Worm (Caenorhabditis elegans) whole organism, late embryonic: Measurements from ENCODE around the gene Y41E3.22.
"Not testable (repeated sequence)": the region's sequence is repeated elsewhere in the genome, so short reads cannot be mapped to it uniquely, and the experiment has no call there.

ENCODE experiments used
- K02D7.2 ChIP-seq: sonication (generic microtip); optimal IDR thresholded peaks from 2 replicates; lab custom pipeline; 2017; ENCODE audit warnings: mild to moderate bottlenecking, missing genetic modification characterization, missing compliant biosample characterization
- K09A11.1 ChIP-seq: sonication (generic microtip); optimal IDR thresholded peaks from 2 replicates; lab custom pipeline; 2017; ENCODE audit warnings: antibody characterized with exemption, mild to moderate bottlenecking, missing genetic modification characterization, missing compliant biosample characterization; ENCODE audit not compliant: insufficient read depth
- ceh-2 ChIP-seq: sonication (generic microtip); optimal IDR thresholded peaks from 2 replicates; lab custom pipeline; 2016; ENCODE audit warnings: missing genotype, missing genetic modification characterization, missing compliant biosample characterization
- ceh-22 ChIP-seq: sonication (generic microtip); optimal IDR thresholded peaks from 2 replicates; lab custom pipeline; 2017; ENCODE audit warnings: missing biosample characterization, missing genetic modification characterization
- ceh-24 ChIP-seq: sonication (generic microtip); optimal IDR thresholded peaks from 2 replicates; lab custom pipeline; 2016; ENCODE audit warnings: mild to moderate bottlenecking, missing genetic modification characterization, missing compliant biosample characterization
- ceh-30 ChIP-seq: fragments of 150-350 bp; optimal IDR thresholded peaks from 2 replicates; lab custom pipeline; 2014; ENCODE audit warnings: missing biosample characterization, missing genetic modification characterization
- ceh-34 ChIP-seq: sonication (generic microtip); optimal IDR thresholded peaks from 2 replicates; lab custom pipeline; 2016; ENCODE audit warnings: mild to moderate bottlenecking, missing genetic modification characterization, missing compliant biosample characterization
- ceh-45 ChIP-seq: fragments of 200-800 bp; sonication (Bioruptor generic); IDR thresholded peaks from 2 replicates; pipeline ENCODE4 v1.3.6; 2022; ENCODE audit warnings: missing genetic modification reagents, missing genetic modification characterization, missing compliant biosample characterization
- ceh-48 ChIP-seq: sonication (generic microtip); optimal IDR thresholded peaks from 2 replicates; lab custom pipeline; 2016; ENCODE audit warnings: missing genetic modification characterization, inconsistent platforms, missing compliant biosample characterization
- dve-1 ChIP-seq: sonication (generic microtip); optimal IDR thresholded peaks from 2 replicates; lab custom pipeline; 2017; ENCODE audit warnings: antibody characterized with exemption, mild to moderate bottlenecking, missing genetic modification characterization, missing compliant biosample characterization
- elt-2 ChIP-seq: sonication (generic microtip); optimal IDR thresholded peaks from 2 replicates; lab custom pipeline; 2016; ENCODE audit warnings: missing genetic modification reagents, missing genetic modification characterization, missing compliant biosample characterization
- fkh-10 ChIP-seq: fragments of 150-350 bp; optimal IDR thresholded peaks from 2 replicates; lab custom pipeline; 2014; ENCODE audit warnings: missing biosample characterization, missing genetic modification reagents, missing genetic modification characterization
- fkh-6 ChIP-seq: sonication (generic microtip); optimal IDR thresholded peaks from 2 replicates; lab custom pipeline; 2016; ENCODE audit warnings: missing genetic modification characterization, missing compliant biosample characterization
- hlh-13 ChIP-seq: fragments of 200-800 bp; sonication (Bioruptor generic); optimal IDR thresholded peaks from 2 replicates; lab custom pipeline; 2018; ENCODE audit warnings: mild to moderate bottlenecking, missing genetic modification characterization, missing compliant biosample characterization
- hlh-15 ChIP-seq: sonication (generic microtip); optimal IDR thresholded peaks from 2 replicates; lab custom pipeline; 2016; ENCODE audit warnings: missing genetic modification characterization, missing compliant biosample characterization
- hlh-30 ChIP-seq: sonication (generic microtip); optimal IDR thresholded peaks from 2 replicates; lab custom pipeline; 2017; ENCODE audit warnings: antibody characterized with exemption, missing genetic modification characterization, missing compliant biosample characterization; ENCODE audit not compliant: insufficient read depth
- hlh-6 ChIP-seq: sonication (generic microtip); optimal IDR thresholded peaks from 2 replicates; lab custom pipeline; 2016; ENCODE audit warnings: missing genotype, missing genetic modification characterization, missing compliant biosample characterization
- hlh-8 ChIP-seq: sonication (generic microtip); optimal IDR thresholded peaks from 2 replicates; lab custom pipeline; 2016; ENCODE audit warnings: missing genotype, missing genetic modification characterization, missing compliant biosample characterization
- madf-2 ChIP-seq: sonication (generic microtip); optimal IDR thresholded peaks from 2 replicates; lab custom pipeline; 2017; ENCODE audit warnings: missing genetic modification characterization, missing compliant biosample characterization
- mec-3 ChIP-seq: sonication (generic microtip); optimal IDR thresholded peaks from 2 replicates; lab custom pipeline; 2016; ENCODE audit warnings: borderline replicate concordance, missing genetic modification characterization, missing compliant biosample characterization
- nhr-11 ChIP-seq: fragments of 150-350 bp; optimal IDR thresholded peaks from 2 replicates; lab custom pipeline; 2014; ENCODE audit warnings: missing biosample characterization, missing genetic modification characterization
- pag-3 ChIP-seq: sonication (generic microtip); optimal IDR thresholded peaks from 2 replicates; lab custom pipeline; 2016; ENCODE audit warnings: missing compliant biosample characterization, missing genetic modification characterization, borderline replicate concordance
- pat-9 ChIP-seq: fragments of 200-800 bp; sonication (Bioruptor generic); optimal IDR thresholded peaks from 2 replicates; lab custom pipeline; 2018; ENCODE audit warnings: mild to moderate bottlenecking, missing genetic modification characterization, moderate library complexity, missing compliant biosample characterization
- pax-1 ChIP-seq: fragments of 150-350 bp; optimal IDR thresholded peaks from 2 replicates; lab custom pipeline; 2014; ENCODE audit warnings: missing biosample characterization, missing genetic modification characterization
- pqm-1 ChIP-seq: sonication (generic microtip); optimal IDR thresholded peaks from 2 replicates; lab custom pipeline; 2016; ENCODE audit warnings: missing genetic modification characterization, missing compliant biosample characterization
- rnt-1 ChIP-seq: sonication (generic microtip); optimal IDR thresholded peaks from 2 replicates; lab custom pipeline; 2016; ENCODE audit warnings: missing genetic modification characterization, missing compliant biosample characterization
- sdc-2 ChIP-seq: sonication (generic microtip); optimal IDR thresholded peaks from 2 replicates; lab custom pipeline; 2016; ENCODE audit warnings: missing genotype, missing genetic modification characterization, missing compliant biosample characterization
- syd-9 ChIP-seq: sonication (generic microtip); optimal IDR thresholded peaks from 2 replicates; lab custom pipeline; 2016; ENCODE audit warnings: mild to moderate bottlenecking, missing genetic modification characterization, moderate library complexity, missing compliant biosample characterization
- ttx-3 ChIP-seq: sonication (generic microtip); optimal IDR thresholded peaks from 2 replicates; lab custom pipeline; 2016; ENCODE audit warnings: missing genetic modification reagents, missing genetic modification characterization, missing compliant biosample characterization
- unc-3 ChIP-seq, 2 experiments: fragments of 200-800 bp in 1 of 2; sonication (Bioruptor generic) in 1 of 2; sonication (generic microtip) in 1 of 2; conservative IDR thresholded peaks in 1 of 2; optimal IDR thresholded peaks in 1 of 2; 2 replicates each; pipeline versions ENCODE4 v1.3.6 to Lab custom; 2016 to 2022; ENCODE audit warnings: missing compliant biosample characterization in 2 of 2, missing genetic modification characterization in 2 of 2, missing genetic modification reagents in 1 of 2
- unc-55 ChIP-seq: sonication (generic microtip); optimal IDR thresholded peaks from 2 replicates; lab custom pipeline; 2017; ENCODE audit warnings: missing biosample characterization, missing genetic modification reagents, missing genetic modification characterization
- unc-86 ChIP-seq: sonication (generic microtip); optimal IDR thresholded peaks from 2 replicates; lab custom pipeline; 2016; ENCODE audit warnings: missing genetic modification characterization, missing compliant biosample characterization
- zip-5 ChIP-seq: sonication (generic microtip); optimal IDR thresholded peaks from 2 replicates; lab custom pipeline; 2016; ENCODE audit warnings: missing genetic modification characterization, missing compliant biosample characterization
- ztf-16 ChIP-seq: sonication (generic microtip); optimal IDR thresholded peaks from 2 replicates; lab custom pipeline; 2017; ENCODE audit warnings: missing genetic modification characterization, missing compliant biosample characterization

The Y41E3.22 gene

DNA sequence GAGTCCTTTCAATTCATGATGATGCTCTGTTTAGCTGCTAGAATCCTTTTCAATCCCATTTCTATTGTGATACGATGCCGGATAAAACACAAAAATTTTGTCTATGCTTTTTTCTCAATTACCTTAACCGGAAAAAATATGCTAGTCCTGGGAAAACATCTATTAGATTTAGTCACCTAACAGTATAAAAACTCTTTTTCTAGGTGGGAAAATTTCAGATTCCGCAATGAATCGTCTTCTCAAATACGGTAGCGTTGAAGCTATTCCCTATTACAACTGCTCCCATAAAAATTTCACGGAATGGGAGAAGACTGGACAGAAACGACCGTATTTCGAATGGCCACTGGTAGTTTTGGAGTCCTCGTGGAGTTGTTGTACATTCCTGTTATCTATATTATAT, 21.1 kb upstream of the Y41E3.22 start, which contains the start of gene Y57G11C.28:
Gene Y57G11C.28 (plus strand): TSS at position 301 of the 400 bp plus-strand sequence.
- TF ChIP-seq hlh-8 (tag; lab: Kevin White, UChicago), result no peak

DNA sequence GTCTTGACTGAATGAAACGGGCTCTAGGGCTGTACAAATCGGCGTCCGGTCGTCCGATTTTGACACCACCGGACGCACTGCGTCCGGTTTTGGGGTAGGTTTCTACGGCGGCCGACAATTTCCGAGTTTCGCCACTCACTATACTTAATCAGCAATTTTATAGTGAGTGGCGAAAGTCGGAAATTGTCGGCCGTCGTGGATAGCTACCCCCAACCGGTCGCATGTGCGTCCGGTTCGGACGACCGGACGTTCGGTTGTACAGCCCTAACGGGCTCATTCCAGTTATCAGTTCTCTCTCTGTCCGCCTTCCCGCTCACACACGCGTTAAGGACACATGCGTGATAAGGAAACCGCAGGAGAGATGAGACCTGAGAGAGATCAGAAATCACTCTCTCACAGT, 17.9 kb upstream of the Y41E3.22 start, which contains the start of gene Y57G11C.1131:
Gene Y57G11C.1131 (plus strand): TSS at position 333 of the 400 bp plus-strand sequence.
- TF ChIP-seq elt-2 (tag; lab: Kevin White, UChicago) (peak; percentile 28), pat-9 (tag; lab: Kevin White, UChicago) (no peak)

DNA sequence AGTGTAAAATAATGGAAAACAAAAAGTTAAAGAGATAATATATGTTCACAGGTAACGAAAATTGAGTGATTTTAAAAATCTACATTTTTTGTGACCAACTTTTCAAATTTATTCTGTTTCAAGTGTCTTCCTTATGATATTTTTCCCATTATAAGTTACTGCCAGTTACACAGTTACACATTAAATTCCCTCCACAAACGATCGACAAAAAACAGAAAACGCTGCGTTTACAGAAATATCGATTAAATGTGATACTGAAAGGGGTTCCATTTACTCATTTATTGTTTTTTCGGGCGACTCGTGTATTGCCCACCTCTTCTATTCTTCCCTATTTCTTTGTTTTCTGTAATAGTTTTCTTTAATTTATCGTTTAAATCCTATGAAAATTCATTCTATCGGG, 13.5 kb upstream of the Y41E3.22 start, which contains the start of gene Y57G11C.1144:
Gene Y57G11C.1144 (plus strand): TSS at position 301 of the 400 bp plus-strand sequence.
- no peak for TF ChIP-seq nhr-11
- TF ChIP-seq unc-86 (tag; lab: Kevin White, UChicago), result no peak
- TF ChIP-seq sdc-2, result no peak
- TF ChIP-seq rnt-1 (tag; lab: Kevin White, UChicago), result no peak
- TF ChIP-seq zip-5 (tag; lab: Kevin White, UChicago), result no peak
- TF ChIP-seq unc-3 (GFP tag; conservative IDR thresholded peaks at IDR 0.05; lab: Robert Waterston, UW), result no peak
- no peak for TF ChIP-seq unc-3 (tag; optimal IDR thresholded peaks at IDR 0.05; lab: Kevin White, UChicago)
- TF ChIP-seq hlh-13, result no peak
- TF ChIP-seq unc-55 (GFP tag; lab: Kevin White, UChicago), result no peak
- TF ChIP-seq ceh-22 (tag; lab: Kevin White, UChicago), result no peak
- TF ChIP-seq K02D7.2 (tag; lab: Kevin White, UChicago), result no peak
- TF ChIP-seq pag-3, result no peak
- TF ChIP-seq ceh-45 (GFP tag; lab: Robert Waterston, UW), result no peak

DNA sequence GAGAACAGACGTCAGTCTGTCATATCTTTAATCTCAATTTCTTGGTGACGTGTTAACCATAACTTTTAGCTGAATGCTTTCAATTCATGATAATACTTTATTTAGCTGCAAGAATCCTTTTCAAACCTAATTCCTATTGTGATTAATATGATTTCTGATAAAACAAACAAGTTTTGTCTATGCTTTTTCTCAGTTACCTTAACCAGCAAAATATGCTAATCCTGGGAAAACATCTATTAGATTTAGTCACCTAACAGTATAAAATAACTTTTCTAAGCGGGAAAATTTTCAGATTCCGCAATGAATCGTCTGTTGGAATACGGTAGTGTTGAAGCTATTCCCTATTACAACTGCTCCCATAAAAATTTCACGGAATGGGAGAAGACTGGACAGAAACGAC, 11.9 kb upstream of the Y41E3.22 start, which contains the start of gene Y57G11C.30:
Gene Y57G11C.30 (plus strand): TSS at position 301 of the 400 bp plus-strand sequence.
- TF ChIP-seq pqm-1 (tag; lab: Kevin White, UChicago); madf-2 (tag; lab: Kevin White, UChicago); fkh-10 (GFP tag; lab: Kevin White, UChicago): not testable (repeated sequence)

DNA sequence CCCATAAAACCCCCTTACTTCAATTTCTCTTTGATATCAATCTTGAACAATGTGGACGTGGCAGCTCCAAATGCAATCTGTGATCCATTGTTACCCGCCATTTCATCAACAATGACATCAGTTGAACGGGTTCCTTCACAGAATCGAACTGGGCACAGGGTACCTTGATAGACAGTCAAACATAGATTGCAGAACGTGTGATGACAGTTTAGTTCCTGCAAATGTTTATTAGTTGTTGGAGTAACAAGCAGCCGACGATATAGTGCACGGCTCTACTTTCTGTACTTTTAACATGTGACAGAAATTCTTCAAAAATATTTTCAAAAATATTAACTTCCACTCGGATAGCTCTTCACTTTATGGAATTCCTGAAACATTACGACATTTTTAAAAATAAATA, 6.3 kb upstream of the Y41E3.22 start, which contains the start of gene Y57G11C.48:
Gene Y57G11C.48 (minus strand): TSS at position 101 of the 400 bp plus-strand sequence.
- TF ChIP-seq unc-3 (GFP tag; conservative IDR thresholded peaks at IDR 0.05; lab: Robert Waterston, UW) (no peak), unc-3 (tag; optimal IDR thresholded peaks at IDR 0.05; lab: Kevin White, UChicago) (no peak), ceh-22 (tag; lab: Kevin White, UChicago) (no peak)

DNA sequence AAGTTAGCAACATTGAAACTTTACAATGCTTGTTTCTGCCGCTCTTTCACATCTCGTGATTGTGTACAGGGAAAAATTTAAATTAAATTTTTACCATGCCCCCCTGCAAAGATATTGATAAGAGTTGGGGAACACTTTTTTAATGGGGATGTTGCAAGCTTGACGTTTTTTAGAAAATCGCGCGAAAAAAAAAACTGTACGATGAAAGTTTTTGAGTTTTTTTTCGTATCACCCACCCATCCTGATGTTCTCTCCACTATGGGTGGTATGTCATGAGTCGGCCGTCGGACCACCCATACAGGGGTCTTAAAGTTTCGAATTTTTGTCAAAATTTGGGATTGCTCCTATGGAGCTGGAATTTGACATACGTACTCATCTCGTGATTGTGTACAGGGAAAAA, 1.5 kb upstream of the Y41E3.22 start:
- TF ChIP-seq K09A11.1 (tag; lab: Kevin White, UChicago) (no peak), ceh-34 (no peak), fkh-6 (tag; lab: Kevin White, UChicago) (no peak), hlh-13 (no peak), hlh-6 (no peak), pat-9 (tag; lab: Kevin White, UChicago) (no peak), hlh-15 (tag; lab: Kevin White, UChicago) (no peak), sdc-2 (no peak)

DNA sequence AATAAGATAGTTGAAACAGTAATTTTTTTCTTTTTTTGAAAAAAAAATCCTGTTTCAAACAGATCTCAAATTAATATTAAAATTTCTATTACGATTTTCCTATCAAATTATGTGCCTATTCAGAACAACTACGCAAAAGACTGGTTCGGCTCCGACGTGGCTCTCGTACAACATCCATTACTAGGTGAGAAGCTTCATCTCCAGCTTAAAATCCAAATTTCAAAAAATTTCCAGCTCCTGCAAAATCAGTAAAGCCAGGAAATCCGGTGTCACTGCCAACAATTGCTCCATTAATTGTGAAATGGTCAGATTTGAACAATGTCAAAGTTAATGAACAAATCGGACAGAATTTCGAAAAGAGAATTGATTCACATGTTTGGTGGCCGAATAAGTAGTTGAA, 3.3 kb downstream of the Y41E3.22 start:
- no peak for TF ChIP-seq mec-3 (tag; lab: Kevin White, UChicago)
- TF ChIP-seq elt-2 (tag; lab: Kevin White, UChicago), result no peak
- no peak for TF ChIP-seq ceh-48 (tag; lab: Kevin White, UChicago)
- TF ChIP-seq ceh-24 (tag; lab: Kevin White, UChicago), result no peak
- TF ChIP-seq hlh-30 (tag; lab: Kevin White, UChicago), result no peak
- no peak for TF ChIP-seq pax-1 (tag; lab: Kevin White, UChicago)
- TF ChIP-seq pat-9 (tag; lab: Kevin White, UChicago), result no peak
- TF ChIP-seq madf-2 (tag; lab: Kevin White, UChicago), result no peak
- no peak for TF ChIP-seq hlh-6
- TF ChIP-seq nhr-11, result no peak
- TF ChIP-seq K09A11.1 (tag; lab: Kevin White, UChicago), result no peak
- no peak for TF ChIP-seq ceh-30 (tag; lab: Kevin White, UChicago)
- TF ChIP-seq ztf-16, result no peak
- no peak for TF ChIP-seq dve-1 (tag; lab: Kevin White, UChicago)
- TF ChIP-seq ttx-3 (tag; lab: Kevin White, UChicago), result no peak
- TF ChIP-seq syd-9 (tag; lab: Kevin White, UChicago), result no peak
- TF ChIP-seq ceh-2, result no peak
- no peak for TF ChIP-seq fkh-6 (tag; lab: Kevin White, UChicago)
